Fruit fly (Drosophila melanogaster) whole organism, embryonic: ENCODE results near the gene red.

ENCODE experiments used
- Atf6 ChIP-seq: fragments of 200-800 bp; sonication (Bioruptor generic); IDR thresholded peaks from 2 replicates; pipeline ENCODE4 v1.3.6; 2022; ENCODE audit warnings: missing biosample characterization, missing genetic modification characterization
- Awh ChIP-seq: fragments of 200-800 bp; sonication (Bioruptor generic); IDR thresholded peaks from 2 replicates; pipeline ENCODE4, ENCODE4 v1.3.6; 2022; ENCODE audit warnings: missing biosample characterization, missing genetic modification characterization
- CG11504 ChIP-seq: fragments of 200-800 bp; sonication (Bioruptor generic); optimal IDR thresholded peaks from 3 replicates; lab custom pipeline; 2019; ENCODE audit warnings: missing biosample characterization, mild to moderate bottlenecking, missing genetic modification characterization, moderate library complexity
- CG12769 ChIP-seq: fragments of 200-800 bp; sonication (Bioruptor generic); optimal IDR thresholded peaks from 2 replicates; lab custom pipeline; 2019; ENCODE audit warnings: missing biosample characterization, mild to moderate bottlenecking, missing genetic modification characterization, moderate library complexity
- CG13775 ChIP-seq: fragments of 200-800 bp; sonication (Bioruptor generic); optimal IDR thresholded peaks from 3 replicates; lab custom pipeline; 2017; ENCODE audit warnings: missing biosample characterization, mild to moderate bottlenecking, missing genetic modification characterization
- CG14965 ChIP-seq: fragments of 200-800 bp; sonication (Bioruptor generic); optimal IDR thresholded peaks from 2 replicates; lab custom pipeline; 2016; ENCODE audit warnings: missing biosample characterization, missing genetic modification characterization, borderline replicate concordance
- CG16863 ChIP-seq: fragments of 200-800 bp; sonication (Bioruptor generic); optimal IDR thresholded peaks from 3 replicates; lab custom pipeline; 2016; ENCODE audit warnings: missing biosample characterization, missing genetic modification characterization
- CG17186 ChIP-seq: fragments of 200-800 bp; sonication (Bioruptor generic); optimal IDR thresholded peaks from 3 replicates; lab custom pipeline; 2017; ENCODE audit warnings: missing biosample characterization, missing genetic modification reagents, missing genetic modification characterization
- CG1792 ChIP-seq: fragments of 200-800 bp; sonication (Bioruptor generic); optimal IDR thresholded peaks from 2 replicates; lab custom pipeline; 2016; ENCODE audit warnings: missing biosample characterization, missing genetic modification characterization
- CG18262 ChIP-seq: fragments of 200-800 bp; optimal IDR thresholded peaks from 3 replicates; lab custom pipeline; 2019; ENCODE audit warnings: missing biosample characterization, mild to moderate bottlenecking, missing genetic modification characterization, moderate library complexity
- CG18599 ChIP-seq: fragments of 200-800 bp; sonication (Bioruptor generic); optimal IDR thresholded peaks from 3 replicates; lab custom pipeline; 2017; ENCODE audit warnings: missing biosample characterization, missing genetic modification characterization, mild to moderate bottlenecking, moderate library complexity, missing genetic modification reagents
- CG18619 ChIP-seq: fragments of 200-800 bp; sonication (Bioruptor generic); optimal IDR thresholded peaks from 3 replicates; lab custom pipeline; 2017; ENCODE audit warnings: missing biosample characterization, mild to moderate bottlenecking, missing genetic modification characterization
- CG2712 ChIP-seq: fragments of 200-800 bp; optimal IDR thresholded peaks from 3 replicates; lab custom pipeline; 2019; ENCODE audit warnings: missing biosample characterization, mild to moderate bottlenecking, missing genetic modification characterization, moderate library complexity
- CG30403 ChIP-seq: fragments of 200-800 bp; sonication (Bioruptor generic); optimal IDR thresholded peaks from 3 replicates; lab custom pipeline; 2016; ENCODE audit warnings: missing biosample characterization, missing genetic modification characterization
- CG34376 ChIP-seq: fragments of 200-800 bp; sonication (Bioruptor generic); optimal IDR thresholded peaks from 2 replicates; lab custom pipeline; 2018; ENCODE audit warnings: missing biosample characterization, mild to moderate bottlenecking, missing genetic modification characterization
- CG4820 ChIP-seq: fragments of 200-800 bp; sonication (Bioruptor generic); optimal IDR thresholded peaks from 3 replicates; lab custom pipeline; 2016; ENCODE audit warnings: missing biosample characterization, missing genetic modification characterization
- CG8944 ChIP-seq: fragments of 200-800 bp; sonication (Bioruptor generic); optimal IDR thresholded peaks from 3 replicates; lab custom pipeline; 2016; ENCODE audit warnings: missing biosample characterization, missing genetic modification characterization
- CG9609 ChIP-seq: fragments of 200-800 bp; sonication (Bioruptor generic); optimal IDR thresholded peaks from 3 replicates; lab custom pipeline; 2016; ENCODE audit warnings: missing biosample characterization, missing genetic modification characterization
- Dip3 ChIP-seq: fragments of 200-800 bp; sonication (Bioruptor generic); optimal IDR thresholded peaks from 3 replicates; lab custom pipeline; 2016; ENCODE audit warnings: missing biosample characterization, missing genetic modification characterization
- Ets65A ChIP-seq: fragments of 200-800 bp; sonication (Bioruptor generic); peaks from one replicate; lab custom pipeline; 2016; ENCODE audit warnings: missing biosample characterization, missing genetic modification characterization
- HLHmδ ChIP-seq: fragments of 200-800 bp; sonication (Bioruptor generic); optimal IDR thresholded peaks from 2 replicates; lab custom pipeline; 2018; ENCODE audit warnings: missing biosample characterization, mild to moderate bottlenecking, missing genetic modification characterization, moderate library complexity
- HmgZ ChIP-seq: fragments of 200-800 bp; sonication (Bioruptor generic); optimal IDR thresholded peaks from 2 replicates; lab custom pipeline; 2018; ENCODE audit warnings: missing biosample characterization, mild to moderate bottlenecking, missing genetic modification characterization
- Mad ChIP-seq: fragments of 200-800 bp; sonication (Bioruptor generic); optimal IDR thresholded peaks from 2 replicates; lab custom pipeline; 2016; ENCODE audit warnings: missing biosample characterization, missing genetic modification characterization
- Neu2 ChIP-seq: fragments of 200-800 bp; sonication (Bioruptor generic); optimal IDR thresholded peaks from 3 replicates; lab custom pipeline; 2016; ENCODE audit warnings: missing biosample characterization, missing genetic modification characterization, borderline replicate concordance
- Rx ChIP-seq: fragments of 200-800 bp; sonication (Bioruptor generic); IDR thresholded peaks from 2 replicates; pipeline ENCODE4 v1.3.6; 2022; ENCODE audit warnings: missing biosample characterization, missing genetic modification characterization
- Trl ChIP-seq, 3 experiments: fragments of >200 bp in 2 of 3; fragments of 200-800 bp in 1 of 3; sonication (Bioruptor generic) in 1 of 3; optimal IDR thresholded peaks; 2 replicates in 1 of 3; 3 replicates in 2 of 3; lab custom pipeline; 2016 to 2017; ENCODE audit warnings: missing biosample characterization in 1 of 3, missing genetic modification characterization in 1 of 3
- abd-A ChIP-seq: fragments of 200-800 bp; sonication (Bioruptor generic); optimal IDR thresholded peaks from 3 replicates; lab custom pipeline; 2019; ENCODE audit warnings: missing biosample characterization, mild to moderate bottlenecking, missing genetic modification characterization, moderate library complexity
- ac ChIP-seq: fragments of 200-800 bp; sonication (Bioruptor generic); optimal IDR thresholded peaks from 3 replicates; lab custom pipeline; 2017; ENCODE audit warnings: missing biosample characterization, mild to moderate bottlenecking, missing genetic modification characterization
- amos ChIP-seq: fragments of 200-800 bp; sonication (Bioruptor generic); IDR thresholded peaks from 2 replicates; pipeline ENCODE4 v1.3.6; 2022; ENCODE audit warnings: missing biosample characterization, missing genetic modification characterization; ENCODE audit not compliant: partially characterized antibody
- bowl ChIP-seq: fragments of 200-800 bp; sonication (Bioruptor generic); IDR thresholded peaks from 2 replicates; pipeline ENCODE4 v1.3.6; 2022; ENCODE audit warnings: missing biosample characterization, missing genetic modification characterization
- caup ChIP-seq: fragments of 200-800 bp; sonication (Bioruptor generic); optimal IDR thresholded peaks from 3 replicates; lab custom pipeline; 2017; ENCODE audit warnings: missing biosample characterization, mild to moderate bottlenecking, missing genetic modification characterization, moderate library complexity; ENCODE audit not compliant: severe bottlenecking
- crp ChIP-seq, 2 experiments: fragments of 200-800 bp; sonication (Bioruptor generic); optimal IDR thresholded peaks; 2 replicates in 1 of 2; 3 replicates in 1 of 2; lab custom pipeline; 2017; ENCODE audit warnings: missing biosample characterization in 2 of 2, missing genetic modification characterization in 2 of 2, mild to moderate bottlenecking in 1 of 2, moderate library complexity in 1 of 2
- cwo ChIP-seq: fragments of 200-800 bp; sonication (Bioruptor generic); optimal IDR thresholded peaks from 3 replicates; lab custom pipeline; 2017; ENCODE audit warnings: missing biosample characterization, missing genetic modification characterization, mild to moderate bottlenecking, moderate library complexity, missing genetic modification reagents
- dati ChIP-seq: fragments of 200-800 bp; sonication (Bioruptor generic); IDR thresholded peaks from 2 replicates; pipeline ENCODE4 v1.3.6; 2022; ENCODE audit warnings: missing biosample characterization, missing genetic modification characterization
- ems ChIP-seq: fragments of 200-800 bp; sonication (Bioruptor generic); optimal IDR thresholded peaks from 3 replicates; lab custom pipeline; 2016; ENCODE audit warnings: missing biosample characterization, missing genetic modification characterization
- esg ChIP-seq: fragments of 200-800 bp; sonication (Bioruptor generic); conservative IDR thresholded peaks from 2 replicates; pipeline ENCODE4 v1.3.6; 2022; ENCODE audit warnings: missing biosample characterization, missing genetic modification characterization
- fd64A ChIP-seq: fragments of 200-800 bp; sonication (Bioruptor generic); optimal IDR thresholded peaks from 3 replicates; lab custom pipeline; 2018; ENCODE audit warnings: missing biosample characterization, mild to moderate bottlenecking, missing genetic modification characterization
- gt ChIP-seq: fragments of 200-800 bp; sonication (Bioruptor generic); IDR thresholded peaks from 2 replicates; pipeline ENCODE4 v1.3.6; 2022; ENCODE audit warnings: missing biosample characterization, missing genetic modification characterization
- hb ChIP-seq: fragments of 200-800 bp; sonication (Bioruptor generic); IDR thresholded peaks from 3 replicates; pipeline ENCODE4 v1.3.6; 2022; ENCODE audit warnings: missing biosample characterization, missing genetic modification characterization; ENCODE audit not compliant: partially characterized antibody
- jing ChIP-seq: fragments of 200-800 bp; sonication (Bioruptor generic); optimal IDR thresholded peaks from 2 replicates; lab custom pipeline; 2018; ENCODE audit warnings: missing biosample characterization, mild to moderate bottlenecking, missing genetic modification characterization
- kah ChIP-seq: fragments of 200-800 bp; sonication (Bioruptor generic); optimal IDR thresholded peaks from 2 replicates; lab custom pipeline; 2018; ENCODE audit warnings: missing biosample characterization, mild to moderate bottlenecking, missing genetic modification characterization
- oc ChIP-seq: fragments of 200-800 bp; sonication (Bioruptor generic); optimal IDR thresholded peaks from 2 replicates; lab custom pipeline; 2018; ENCODE audit warnings: missing biosample characterization, mild to moderate bottlenecking, missing genetic modification characterization, moderate library complexity
- phol ChIP-seq: fragments of 200-800 bp; sonication (Bioruptor generic); optimal IDR thresholded peaks from 3 replicates; lab custom pipeline; 2018; ENCODE audit warnings: missing biosample characterization, mild to moderate bottlenecking, missing genetic modification characterization, moderate library complexity
- rib ChIP-seq: fragments of 200-800 bp; sonication (Bioruptor generic); IDR thresholded peaks from 2 replicates; pipeline ENCODE4 v1.3.6; 2022; ENCODE audit warnings: missing biosample characterization, missing genetic modification characterization
- row ChIP-seq: fragments of 200-800 bp; sonication (Bioruptor generic); IDR thresholded peaks from 3 replicates; pipeline ENCODE4 v1.3.6; 2022; ENCODE audit warnings: missing biosample characterization, missing genetic modification characterization
- trem ChIP-seq: fragments of 200-800 bp; optimal IDR thresholded peaks from 3 replicates; lab custom pipeline; 2019; ENCODE audit warnings: missing biosample characterization, mild to moderate bottlenecking, missing genetic modification characterization, moderate library complexity
- trh ChIP-seq: fragments of 200-800 bp; sonication (Bioruptor generic); optimal IDR thresholded peaks from 2 replicates; lab custom pipeline; 2016; ENCODE audit warnings: missing biosample characterization, missing genetic modification characterization
- zfh2 ChIP-seq: fragments of 200-800 bp; sonication (Bioruptor generic); optimal IDR thresholded peaks from 2 replicates; lab custom pipeline; 2016; ENCODE audit warnings: missing biosample characterization, missing genetic modification characterization

Gene red

dm6 chr3R:14285059-14285953 is 3.6 kb upstream of the red start (continued):
- TF ChIP-seq oc (tag; lab: Kevin White, UChicago), result no peak
- no peak for TF ChIP-seq trem (tag; lab: Kevin White, UChicago)
- TF ChIP-seq cwo, result peak; percentile 21
- TF ChIP-seq Ets65A (GFP tag; lab: Kevin White, UChicago), result no peak
- TF ChIP-seq CG18262 (tag; lab: Kevin White, UChicago), result peak; percentile 10
- no peak for TF ChIP-seq CG9609 (GFP tag; lab: Kevin White, UChicago)
- TF ChIP-seq CG8944 (GFP tag; lab: Kevin White, UChicago), result no peak
- peak; percentile 25 for TF ChIP-seq CG30403 (GFP tag; lab: Kevin White, UChicago)
- TF ChIP-seq CG13775 (GFP tag; lab: Kevin White, UChicago), result peak; percentile 13
- no peak for TF ChIP-seq Awh (GFP tag; lab: Robert Waterston, UW)
- TF ChIP-seq abd-A (tag; lab: Kevin White, UChicago), result peak; percentile 90
- no peak for TF ChIP-seq rib (GFP tag; lab: Robert Waterston, UW)
- no peak for TF ChIP-seq Mad (GFP tag; lab: Kevin White, UChicago)
- peak; percentile 4 for TF ChIP-seq CG2712
- no peak for TF ChIP-seq gt (GFP tag; lab: Robert Waterston, UW)
- no peak for TF ChIP-seq CG17186 (GFP tag; lab: Kevin White, UChicago)
- peak; percentile 38 for TF ChIP-seq phol (tag; lab: Kevin White, UChicago)
- no peak for TF ChIP-seq CG14965 (GFP tag; lab: Kevin White, UChicago)
- TF ChIP-seq fd64A (GFP tag; lab: Kevin White, UChicago), result no peak
- no peak for TF ChIP-seq Neu2 (GFP tag; lab: Kevin White, UChicago)
- TF ChIP-seq CG18619 (GFP tag; lab: Kevin White, UChicago), result no peak
- TF ChIP-seq CG34376 (GFP tag; lab: Kevin White, UChicago), result peak; percentile 51
- TF ChIP-seq CG12769 (tag; lab: Kevin White, UChicago), result no peak
- peak; percentile 42 for TF ChIP-seq caup (GFP tag; lab: Kevin White, UChicago)
- no peak for TF ChIP-seq dati
- TF ChIP-seq amos (GFP tag; lab: Robert Waterston, UW), result no peak
- TF ChIP-seq CG11504 (tag; lab: Kevin White, UChicago), result peak; percentile 35
- peak; percentile 1 for TF ChIP-seq HmgZ
- TF ChIP-seq esg (GFP tag; lab: Robert Waterston, UW), result no peak
- TF ChIP-seq row (GFP tag; lab: Robert Waterston, UW), result no peak
- TF ChIP-seq hb, result no peak
- peak; percentile 10 for TF ChIP-seq trh (GFP tag; lab: Kevin White, UChicago)
- no peak for TF ChIP-seq Dip3 (GFP tag; lab: Kevin White, UChicago)
- TF ChIP-seq kah, result peak; percentile 1
- no peak for TF ChIP-seq ac (GFP tag; lab: Kevin White, UChicago)
- no peak for TF ChIP-seq CG16863 (GFP tag; lab: Kevin White, UChicago)
- TF ChIP-seq CG4820 (GFP tag; lab: Kevin White, UChicago), result no peak
- peak; percentile 71 to 92 for TF ChIP-seq Trl (optimal IDR thresholded peaks at IDR 0.05; lab: Kevin White, UChicago)
- TF ChIP-seq Trl (GFP tag; optimal IDR thresholded peaks at IDR 0.05; lab: Kevin White, UChicago), result no peak
- TF ChIP-seq CG1792, result no peak
- no peak for TF ChIP-seq jing
- TF ChIP-seq CG18599 (GFP tag; lab: Kevin White, UChicago), result no peak
- TF ChIP-seq bowl, result no peak
- TF ChIP-seq zfh2 (GFP tag; lab: Kevin White, UChicago), result no peak
- no peak for TF ChIP-seq crp (GFP tag; optimal IDR thresholded peaks at IDR 0.05; lab: Kevin White, UChicago)
- no peak for TF ChIP-seq ems (GFP tag; lab: Kevin White, UChicago)
- TF ChIP-seq HLHmδ (GFP tag; lab: Kevin White, UChicago), result no peak
- TF ChIP-seq Rx (GFP tag; lab: Robert Waterston, UW), result no peak
- no peak for TF ChIP-seq Atf6 (GFP tag; lab: Robert Waterston, UW)
